Worm (Caenorhabditis elegans) whole organism, midembryonic: ENCODE data around the gene fbf-2.
A peak's percentile ranks its signal among the peaks of the same experiment; 100 is the strongest.

Experiments
- T22C8.4 ChIP-seq: fragments of 200-800 bp; sonication (Bioruptor generic); IDR thresholded peaks from 2 replicates; pipeline ENCODE4 v1.3.6; 2022; ENCODE audit warnings: missing genetic modification characterization, missing compliant biosample characterization
- cog-1 ChIP-seq: sonication (generic microtip); optimal IDR thresholded peaks from 2 replicates; lab custom pipeline; 2016; ENCODE audit warnings: missing genetic modification characterization, missing compliant biosample characterization
- flt-1 ChIP-seq: fragments of 200-800 bp; sonication (Bioruptor generic); IDR thresholded peaks from 2 replicates; pipeline ENCODE4 v1.3.6; 2022; ENCODE audit warnings: missing genetic modification characterization, missing compliant biosample characterization
- klf-2 ChIP-seq: fragments of 200-800 bp; sonication (Bioruptor generic); conservative IDR thresholded peaks from 2 replicates; pipeline ENCODE4 v1.3.6; 2022; ENCODE audit warnings: missing genetic modification reagents, missing genetic modification characterization, missing compliant biosample characterization
- med-1 ChIP-seq: sonication (generic microtip); optimal IDR thresholded peaks from 2 replicates; lab custom pipeline; 2017; ENCODE audit warnings: missing genetic modification characterization, mild to moderate bottlenecking, missing compliant biosample characterization, antibody characterized with exemption, missing genetic modification reagents; ENCODE audit not compliant: insufficient read depth
- ref-1 ChIP-seq: fragments of 200-800 bp; sonication (Bioruptor generic); conservative IDR thresholded peaks from 2 replicates; pipeline ENCODE4 v1.3.6; 2022; ENCODE audit warnings: missing genetic modification reagents, missing genetic modification characterization, missing compliant biosample characterization
- tab-1 ChIP-seq: fragments of 200-800 bp; sonication (Bioruptor generic); IDR thresholded peaks from 2 replicates; pipeline ENCODE4 v1.3.6; 2022; ENCODE audit warnings: missing genetic modification characterization, missing compliant biosample characterization
- ztf-23 ChIP-seq: fragments of 200-800 bp; sonication (Bioruptor generic); IDR thresholded peaks from 2 replicates; pipeline ENCODE4 v1.3.6; 2022; ENCODE audit warnings: missing genetic modification reagents, missing genetic modification characterization, missing compliant biosample characterization
- ztf-29 ChIP-seq: fragments of 200-800 bp; sonication (Bioruptor generic); IDR thresholded peaks from 2 replicates; pipeline ENCODE4 v1.3.6; 2022; ENCODE audit warnings: missing genetic modification reagents, missing genetic modification characterization, missing compliant biosample characterization

fbf-2 gene

ce11 chrII:6099500-6099899, 8.2 kb upstream of the fbf-2 start, which contains the start of gene rgs-3:
rgs-3 (plus strand) TSS chrII:6099800.
- TF ChIP-seq ztf-23 (GFP tag; lab: Robert Waterston, UW), result no peak
- no peak for TF ChIP-seq ztf-29 (GFP tag; lab: Robert Waterston, UW)
- no peak for TF ChIP-seq klf-2 (GFP tag; lab: Robert Waterston, UW)
- no peak for TF ChIP-seq T22C8.4 (GFP tag; lab: Robert Waterston, UW)
- TF ChIP-seq med-1 (GFP tag; lab: Kevin White, UChicago), result no peak
- no peak for TF ChIP-seq cog-1 (tag; lab: Kevin White, UChicago)
- no peak for TF ChIP-seq tab-1 (GFP tag; lab: Robert Waterston, UW)
- TF ChIP-seq ref-1 (GFP tag; lab: Robert Waterston, UW), result no peak
- TF ChIP-seq flt-1 (GFP tag; lab: Robert Waterston, UW), result no peak

ce11 chrII:6097441-6097840, 6.2 kb upstream of the fbf-2 start, which contains the start of the genes tpp-2 and rbbp-5:
tpp-2 (minus strand) TSS chrII:6097597.
rbbp-5 (plus strand) TSS chrII:6097830.
- TF ChIP-seq T22C8.4 (GFP tag; lab: Robert Waterston, UW), result 0 out of 2 replicates have a peak, but pooled peaks have one; percentile 17
- TF ChIP-seq med-1 (GFP tag; lab: Kevin White, UChicago), result no peak
- TF ChIP-seq flt-1 (GFP tag; lab: Robert Waterston, UW), result 0 out of 2 replicates have a peak, but pooled peaks have one; percentile 47

- TF ChIP-seq ztf-29 (GFP tag; lab: Robert Waterston, UW) (no peak), ref-1 (GFP tag; lab: Robert Waterston, UW) (no peak)
Measured at ce11 chrII:6082620-6083019, 8.7 kb downstream of the fbf-2 start, which contains the start of gene F21H12.3. F21H12.3 (plus strand) TSS chrII:6082920.

- no peak for TF ChIP-seq ztf-23 (GFP tag; lab: Robert Waterston, UW)
- TF ChIP-seq ref-1 (GFP tag; lab: Robert Waterston, UW), result no peak
- TF ChIP-seq klf-2 (GFP tag; lab: Robert Waterston, UW), result no peak
- TF ChIP-seq flt-1 (GFP tag; lab: Robert Waterston, UW), result no peak
- no peak for TF ChIP-seq tab-1 (GFP tag; lab: Robert Waterston, UW)
- no peak for TF ChIP-seq cog-1 (tag; lab: Kevin White, UChicago)
- no peak for TF ChIP-seq med-1 (GFP tag; lab: Kevin White, UChicago)
- TF ChIP-seq T22C8.4 (GFP tag; lab: Robert Waterston, UW), result no peak
- no peak for TF ChIP-seq ztf-29 (GFP tag; lab: Robert Waterston, UW)
Measured at ce11 chrII:6080743-6081142, 10.5 kb downstream of the fbf-2 start, which contains the start of gene fbf-1. fbf-1 (minus strand) TSS chrII:6080843.

ce11 chrII:6077604-6078003, 13.7 kb downstream of the fbf-2 start, which contains the start of gene H12I13.6:
H12I13.6 (plus strand) TSS chrII:6077904.
- TF ChIP-seq flt-1 (GFP tag; lab: Robert Waterston, UW) (no peak), klf-2 (GFP tag; lab: Robert Waterston, UW) (no peak), cog-1 (tag; lab: Kevin White, UChicago) (no peak), ztf-29 (GFP tag; lab: Robert Waterston, UW) (no peak), ref-1 (GFP tag; lab: Robert Waterston, UW) (no peak), med-1 (GFP tag; lab: Kevin White, UChicago) (no peak), tab-1 (GFP tag; lab: Robert Waterston, UW) (no peak), T22C8.4 (GFP tag; lab: Robert Waterston, UW) (no peak), ztf-23 (GFP tag; lab: Robert Waterston, UW) (no peak)

ce11 chrII:6067066-6067465, 24.2 kb downstream of the fbf-2 start, which contains the start of gene H12I13.1:
H12I13.1 (minus strand) TSS chrII:6067166.
- no peak for TF ChIP-seq flt-1 (GFP tag; lab: Robert Waterston, UW)
- TF ChIP-seq T22C8.4 (GFP tag; lab: Robert Waterston, UW), result no peak
- TF ChIP-seq klf-2 (GFP tag; lab: Robert Waterston, UW), result no peak
- TF ChIP-seq ref-1 (GFP tag; lab: Robert Waterston, UW), result no peak
- TF ChIP-seq ztf-29 (GFP tag; lab: Robert Waterston, UW), result no peak
- TF ChIP-seq ztf-23 (GFP tag; lab: Robert Waterston, UW), result no peak
- TF ChIP-seq tab-1 (GFP tag; lab: Robert Waterston, UW), result no peak
- no peak for TF ChIP-seq cog-1 (tag; lab: Kevin White, UChicago)
- TF ChIP-seq med-1 (GFP tag; lab: Kevin White, UChicago), result no peak

- TF ChIP-seq med-1 (GFP tag; lab: Kevin White, UChicago) (no peak), ztf-23 (GFP tag; lab: Robert Waterston, UW) (peak; percentile 77), cog-1 (tag; lab: Kevin White, UChicago) (peak; percentile 60), flt-1 (GFP tag; lab: Robert Waterston, UW) (no peak; the same call in 1 of the 2 replicates)
Measured at ce11 chrII:6061495-6061894, 29.8 kb downstream of the fbf-2 start.

- no peak for TF ChIP-seq T22C8.4 (GFP tag; lab: Robert Waterston, UW)
- no peak for TF ChIP-seq tab-1 (GFP tag; lab: Robert Waterston, UW)
- no peak for TF ChIP-seq ztf-29 (GFP tag; lab: Robert Waterston, UW)
- TF ChIP-seq cog-1 (tag; lab: Kevin White, UChicago), result no peak
- TF ChIP-seq klf-2 (GFP tag; lab: Robert Waterston, UW), result no peak
- TF ChIP-seq ztf-23 (GFP tag; lab: Robert Waterston, UW), result no peak
- no peak for TF ChIP-seq flt-1 (GFP tag; lab: Robert Waterston, UW)
- TF ChIP-seq med-1 (GFP tag; lab: Kevin White, UChicago), result no peak
- no peak for TF ChIP-seq ref-1 (GFP tag; lab: Robert Waterston, UW)
Measured at ce11 chrII:6055927-6056326, 35.4 kb downstream of the fbf-2 start, which contains the start of gene R12C12.7. R12C12.7 (minus strand) TSS chrII:6055985.

ce11 chrII:6050120-6050519, 41.2 kb downstream of the fbf-2 start, which contains the start of gene gldc-1:
gldc-1 (plus strand) TSS chrII:6050420.
- TF ChIP-seq tab-1 (GFP tag; lab: Robert Waterston, UW), result no peak
- TF ChIP-seq ztf-29 (GFP tag; lab: Robert Waterston, UW), result no peak
- TF ChIP-seq med-1 (GFP tag; lab: Kevin White, UChicago), result no peak
- no peak for TF ChIP-seq ztf-23 (GFP tag; lab: Robert Waterston, UW)
- no peak for TF ChIP-seq ref-1 (GFP tag; lab: Robert Waterston, UW)
- TF ChIP-seq flt-1 (GFP tag; lab: Robert Waterston, UW), result no peak
